Worm (Caenorhabditis elegans) whole organism, L4 larva: Measurements from ENCODE around the gene F20G2.6.

Experiments used
- ZK546.5 ChIP-seq, 2 experiments: sonication (generic microtip); optimal IDR thresholded peaks; 2 replicates each; lab custom pipeline; 2017; ENCODE audit warnings: missing biosample characterization in 2 of 2, missing genetic modification characterization in 2 of 2
- nhr-77 ChIP-seq: fragments of 150-350 bp; optimal IDR thresholded peaks from 2 replicates; lab custom pipeline; 2014; ENCODE audit warnings: missing biosample characterization, missing genetic modification characterization
- pha-4 ChIP-seq, 2 experiments: fragments of 150-350 bp in 1 of 2; fragments of 200-800 bp in 1 of 2; sonication (Bioruptor generic) in 1 of 2; IDR thresholded peaks in 1 of 2; optimal IDR thresholded peaks in 1 of 2; 2 replicates each; pipeline versions ENCODE4 v1.3.6 to Lab custom; 2014 to 2022; ENCODE audit warnings: missing genetic modification characterization in 2 of 2, missing genetic modification reagents in 2 of 2, missing biosample characterization in 1 of 2, missing compliant biosample characterization in 1 of 2
- rbr-2 ChIP-seq: sonication (generic microtip); optimal IDR thresholded peaks from 2 replicates; lab custom pipeline; 2016; ENCODE audit warnings: missing genotype, missing genetic modification characterization, missing compliant biosample characterization
- skn-1 ChIP-seq: fragments of 150-350 bp; optimal IDR thresholded peaks from 2 replicates; lab custom pipeline; 2014; ENCODE audit warnings: missing biosample characterization, missing genetic modification characterization
- unc-39 ChIP-seq: sonication (generic microtip); optimal IDR thresholded peaks from 2 replicates; lab custom pipeline; 2017; ENCODE audit warnings: missing biosample characterization, missing genetic modification characterization
- zag-1 ChIP-seq: fragments of 150-350 bp; optimal IDR thresholded peaks from 2 replicates; lab custom pipeline; 2014; ENCODE audit warnings: missing biosample characterization, missing genetic modification characterization

DNA sequence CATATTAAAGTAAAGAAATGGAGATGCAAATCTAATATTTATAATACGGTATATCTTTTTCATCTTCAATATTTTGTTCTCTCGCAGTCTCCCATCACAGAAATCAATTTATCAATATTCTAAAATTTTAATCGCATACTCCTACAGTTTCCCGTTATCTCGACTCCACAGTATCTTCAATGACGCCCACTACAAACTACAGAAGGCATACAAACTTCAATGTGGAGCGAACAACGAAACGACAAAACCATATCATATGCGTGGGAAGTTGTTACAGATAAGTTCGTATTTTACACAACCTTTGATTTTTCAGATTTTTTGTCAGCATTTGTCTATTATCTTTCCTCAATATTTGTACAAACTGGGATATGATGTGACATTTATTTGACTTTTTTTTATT is 23.0 kb upstream of the F20G2.6 start:
- no peak for TF ChIP-seq ZK546.5 (tag; optimal IDR thresholded peaks at IDR 0.05; lab: Kevin White, UChicago)
- no peak for TF ChIP-seq rbr-2
- no peak for TF ChIP-seq pha-4 (GFP tag; IDR thresholded peaks at IDR 0.05; lab: Robert Waterston, UW)
- no peak for TF ChIP-seq pha-4 (tag; optimal IDR thresholded peaks at IDR 0.05; lab: Kevin White, UChicago)
- no peak for TF ChIP-seq unc-39 (tag; lab: Kevin White, UChicago)
- TF ChIP-seq zag-1 (tag; lab: Kevin White, UChicago) = no peak
- no peak for TF ChIP-seq nhr-77
- no peak for TF ChIP-seq skn-1 (tag; lab: Kevin White, UChicago)
